Fruit fly (Drosophila melanogaster) whole organism, embryonic: ENCODE data around the gene CG32590.

ENCODE experiments used
- Abd-B ChIP-seq: fragments of 200-800 bp; sonication (Bioruptor generic); optimal IDR thresholded peaks from 2 replicates; lab custom pipeline; 2018; ENCODE audit warnings: missing biosample characterization, mild to moderate bottlenecking, missing genetic modification characterization, moderate library complexity
- CG10267 ChIP-seq: fragments of 200-800 bp; sonication (Bioruptor generic); optimal IDR thresholded peaks from 2 replicates; lab custom pipeline; 2018; ENCODE audit warnings: missing biosample characterization, mild to moderate bottlenecking, missing genetic modification characterization, moderate library complexity
- CG10565 ChIP-seq: fragments of 200-800 bp; sonication (Bioruptor generic); optimal IDR thresholded peaks from 3 replicates; lab custom pipeline; 2016; ENCODE audit warnings: missing biosample characterization, mild to moderate bottlenecking, missing genetic modification characterization
- CG13287 ChIP-seq: fragments of 200-800 bp; sonication (Bioruptor generic); IDR thresholded peaks from 2 replicates; pipeline ENCODE4 v1.3.6; 2022; ENCODE audit warnings: missing biosample characterization, missing genetic modification characterization; ENCODE audit not compliant: partially characterized antibody
- CG14667 ChIP-seq: fragments of 200-800 bp; sonication (Bioruptor generic); IDR thresholded peaks from 2 replicates; pipeline ENCODE4 v1.3.6; 2022; ENCODE audit warnings: missing biosample characterization, missing genetic modification characterization
- CG15514 ChIP-seq: fragments of 200-800 bp; sonication (Bioruptor generic); optimal IDR thresholded peaks from 3 replicates; lab custom pipeline; 2017; ENCODE audit warnings: missing biosample characterization, missing genetic modification characterization, mild to moderate bottlenecking, moderate library complexity, missing genetic modification reagents
- CG1603 ChIP-seq: fragments of 200-800 bp; sonication (Bioruptor generic); optimal IDR thresholded peaks from 2 replicates; lab custom pipeline; 2019; ENCODE audit warnings: missing biosample characterization, mild to moderate bottlenecking, missing genetic modification characterization, moderate library complexity
- CG17359 ChIP-seq: fragments of 200-800 bp; sonication (Bioruptor generic); optimal IDR thresholded peaks from 3 replicates; lab custom pipeline; 2018; ENCODE audit warnings: missing biosample characterization, mild to moderate bottlenecking, missing genetic modification characterization, moderate library complexity
- CG17829 ChIP-seq: fragments of 200-800 bp; optimal IDR thresholded peaks from 2 replicates; lab custom pipeline; 2019; ENCODE audit warnings: missing biosample characterization, mild to moderate bottlenecking, missing genetic modification characterization, moderate library complexity
- CG2875 ChIP-seq: fragments of 200-800 bp; sonication (Bioruptor generic); optimal IDR thresholded peaks from 2 replicates; lab custom pipeline; 2017; ENCODE audit warnings: missing biosample characterization, mild to moderate bottlenecking, missing genetic modification characterization, missing genetic modification reagents
- CG32772 ChIP-seq: fragments of 200-800 bp; sonication (Bioruptor generic); IDR thresholded peaks from 2 replicates; pipeline ENCODE4 v1.3.6; 2022; ENCODE audit warnings: missing biosample characterization, missing genetic modification characterization
- CG3726 ChIP-seq: fragments of 200-800 bp; sonication (Bioruptor generic); IDR thresholded peaks from 3 replicates; pipeline ENCODE4, ENCODE4 v1.3.6; 2022; ENCODE audit warnings: missing biosample characterization, missing genetic modification characterization
- CG3995 ChIP-seq: fragments of 200-800 bp; sonication (Bioruptor generic); optimal IDR thresholded peaks from 3 replicates; lab custom pipeline; 2016; ENCODE audit warnings: missing biosample characterization, missing genetic modification characterization
- CG6813 ChIP-seq: fragments of 200-800 bp; sonication (Bioruptor generic); optimal IDR thresholded peaks from 2 replicates; lab custom pipeline; 2017; ENCODE audit warnings: missing biosample characterization, missing genetic modification characterization, mild to moderate bottlenecking, moderate library complexity, missing genetic modification reagents
- CG7271 ChIP-seq: fragments of 200-800 bp; sonication (Bioruptor generic); optimal IDR thresholded peaks from 2 replicates; lab custom pipeline; 2018; ENCODE audit warnings: missing biosample characterization, mild to moderate bottlenecking, missing genetic modification characterization, moderate library complexity
- CG7556 ChIP-seq: fragments of 200-800 bp; sonication (Bioruptor generic); optimal IDR thresholded peaks from 2 replicates; lab custom pipeline; 2017; ENCODE audit warnings: missing biosample characterization, mild to moderate bottlenecking, missing genetic modification characterization
- CG7786 ChIP-seq: fragments of 200-800 bp; sonication (Bioruptor generic); optimal IDR thresholded peaks from 2 replicates; lab custom pipeline; 2016; ENCODE audit warnings: missing biosample characterization, missing genetic modification characterization
- CG8089 ChIP-seq: fragments of 200-800 bp; sonication (Bioruptor generic); optimal IDR thresholded peaks from 3 replicates; lab custom pipeline; 2016; ENCODE audit warnings: missing biosample characterization, missing genetic modification characterization
- CG8388 ChIP-seq: fragments of 200-800 bp; sonication (Bioruptor generic); optimal IDR thresholded peaks from 2 replicates; lab custom pipeline; 2019; ENCODE audit warnings: missing biosample characterization, mild to moderate bottlenecking, missing genetic modification characterization, moderate library complexity
- CG9609 ChIP-seq: fragments of 200-800 bp; sonication (Bioruptor generic); optimal IDR thresholded peaks from 3 replicates; lab custom pipeline; 2016; ENCODE audit warnings: missing biosample characterization, missing genetic modification characterization
- CG9817 ChIP-seq: fragments of 200-800 bp; sonication (Bioruptor generic); optimal IDR thresholded peaks from 2 replicates; lab custom pipeline; 2018; ENCODE audit warnings: missing biosample characterization, mild to moderate bottlenecking, missing genetic modification characterization, moderate library complexity
- Camta ChIP-seq: fragments of 200-800 bp; sonication (Bioruptor generic); optimal IDR thresholded peaks from 2 replicates; lab custom pipeline; 2016; ENCODE audit warnings: missing biosample characterization, missing genetic modification characterization
- Drgx ChIP-seq: fragments of 200-800 bp; sonication (Bioruptor generic); IDR thresholded peaks from 2 replicates; pipeline ENCODE4 v1.3.6; 2022; ENCODE audit warnings: missing biosample characterization, missing genetic modification characterization
- Hr78 ChIP-seq, 2 experiments: fragments of 200-800 bp in 1 of 2; fragments of >200 bp in 1 of 2; sonication (Bioruptor generic) in 1 of 2; optimal IDR thresholded peaks; 2 replicates each; lab custom pipeline; 2017 to 2019; ENCODE audit warnings: missing biosample characterization in 2 of 2, missing genetic modification characterization in 2 of 2, mild to moderate bottlenecking in 1 of 2, moderate library complexity in 1 of 2
- Hsf ChIP-seq: fragments of 200-800 bp; sonication (Bioruptor generic); optimal IDR thresholded peaks from 3 replicates; lab custom pipeline; 2016; ENCODE audit warnings: missing biosample characterization, missing genetic modification characterization
- Mes4 ChIP-seq: fragments of 200-800 bp; sonication (Bioruptor generic); optimal IDR thresholded peaks from 2 replicates; lab custom pipeline; 2016; ENCODE audit warnings: missing biosample characterization, missing genetic modification characterization
- Neu2 ChIP-seq: fragments of 200-800 bp; sonication (Bioruptor generic); optimal IDR thresholded peaks from 3 replicates; lab custom pipeline; 2016; ENCODE audit warnings: missing biosample characterization, missing genetic modification characterization, borderline replicate concordance
- Sin3A ChIP-seq: fragments of >200 bp; optimal IDR thresholded peaks from 2 replicates; lab custom pipeline; 2018
- Taf1 ChIP-seq: fragments of 200-800 bp; sonication (Bioruptor generic); IDR thresholded peaks from 2 replicates; pipeline ENCODE4 v1.3.6; 2022; ENCODE audit warnings: missing biosample characterization, missing genetic modification characterization
- cad ChIP-seq: fragments of >200 bp; optimal IDR thresholded peaks from 2 replicates; lab custom pipeline; 2017; ENCODE audit warnings: missing biosample characterization, missing genetic modification characterization
- chn ChIP-seq: fragments of 200-800 bp; sonication (Bioruptor generic); optimal IDR thresholded peaks from 2 replicates; lab custom pipeline; 2016; ENCODE audit warnings: missing biosample characterization, missing genetic modification characterization
- croc ChIP-seq: fragments of 200-800 bp; sonication (Bioruptor generic); conservative IDR thresholded peaks from 3 replicates; pipeline ENCODE4 v1.3.6; 2022; ENCODE audit warnings: missing biosample characterization, missing genetic modification characterization
- da ChIP-seq: fragments of 200-800 bp; sonication (Bioruptor generic); optimal IDR thresholded peaks from 2 replicates; lab custom pipeline; 2016; ENCODE audit warnings: missing biosample characterization, missing genetic modification characterization
- dysf ChIP-seq: fragments of 200-800 bp; sonication (Bioruptor generic); IDR thresholded peaks from 3 replicates; pipeline ENCODE4 v1.3.6; 2022; ENCODE audit warnings: missing biosample characterization, missing genetic modification characterization
- exex ChIP-seq: fragments of 200-800 bp; sonication (Bioruptor generic); optimal IDR thresholded peaks from 4 replicates; lab custom pipeline; 2018; ENCODE audit warnings: missing biosample characterization, mild to moderate bottlenecking, missing genetic modification characterization, moderate library complexity
- fd64A ChIP-seq: fragments of 200-800 bp; sonication (Bioruptor generic); optimal IDR thresholded peaks from 3 replicates; lab custom pipeline; 2018; ENCODE audit warnings: missing biosample characterization, mild to moderate bottlenecking, missing genetic modification characterization
- gem ChIP-seq: fragments of 200-800 bp; sonication (Bioruptor generic); optimal IDR thresholded peaks from 2 replicates; lab custom pipeline; 2019; ENCODE audit warnings: missing biosample characterization, mild to moderate bottlenecking, missing genetic modification characterization, moderate library complexity
- hkb ChIP-seq, 2 experiments: fragments of 200-800 bp in 1 of 2; fragments of >200 bp in 1 of 2; sonication (Bioruptor generic) in 1 of 2; IDR thresholded peaks in 1 of 2; optimal IDR thresholded peaks in 1 of 2; 2 replicates each; pipeline versions ENCODE4 v1.3.6 to Lab custom; 2017 to 2022; ENCODE audit warnings: missing biosample characterization in 1 of 2, missing genetic modification characterization in 1 of 2
- lola ChIP-seq, 3 experiments: fragments of >200 bp in 2 of 3; fragments of 200-800 bp in 1 of 3; sonication (Bioruptor generic) in 1 of 3; optimal IDR thresholded peaks; 2 replicates each; lab custom pipeline; 2017 to 2019; ENCODE audit warnings: missing biosample characterization in 3 of 3, missing genetic modification characterization in 3 of 3, mild to moderate bottlenecking in 1 of 3, moderate library complexity in 1 of 3
- luna ChIP-seq: fragments of 200-800 bp; sonication (Bioruptor generic); optimal IDR thresholded peaks from 2 replicates; lab custom pipeline; 2016; ENCODE audit warnings: missing biosample characterization, missing genetic modification characterization
- nerfin-1 ChIP-seq: fragments of 200-800 bp; sonication (Bioruptor generic); optimal IDR thresholded peaks from 3 replicates; lab custom pipeline; 2019; ENCODE audit warnings: missing biosample characterization, mild to moderate bottlenecking, missing genetic modification characterization, moderate library complexity
- nerfin-2 ChIP-seq: fragments of 200-800 bp; sonication (Bioruptor generic); IDR thresholded peaks from 2 replicates; pipeline ENCODE4 v1.3.6; 2022; ENCODE audit warnings: missing biosample characterization, missing genetic modification characterization; ENCODE audit not compliant: partially characterized antibody
- nmo ChIP-seq: fragments of 200-800 bp; sonication (Bioruptor generic); optimal IDR thresholded peaks from 2 replicates; lab custom pipeline; 2018; ENCODE audit warnings: missing biosample characterization, mild to moderate bottlenecking, missing genetic modification characterization, moderate library complexity
- run ChIP-seq: fragments of 200-800 bp; sonication (Bioruptor generic); optimal IDR thresholded peaks from 3 replicates; lab custom pipeline; 2018; ENCODE audit warnings: missing biosample characterization, mild to moderate bottlenecking, missing genetic modification characterization
- sens ChIP-seq: fragments of 200-800 bp; sonication (Bioruptor generic); peaks from one replicate; lab custom pipeline; 2016; ENCODE audit warnings: missing biosample characterization, missing genetic modification characterization
- yki ChIP-seq: fragments of >200 bp; optimal IDR thresholded peaks from 3 replicates; lab custom pipeline; 2018

The CG32590 gene

DNA sequence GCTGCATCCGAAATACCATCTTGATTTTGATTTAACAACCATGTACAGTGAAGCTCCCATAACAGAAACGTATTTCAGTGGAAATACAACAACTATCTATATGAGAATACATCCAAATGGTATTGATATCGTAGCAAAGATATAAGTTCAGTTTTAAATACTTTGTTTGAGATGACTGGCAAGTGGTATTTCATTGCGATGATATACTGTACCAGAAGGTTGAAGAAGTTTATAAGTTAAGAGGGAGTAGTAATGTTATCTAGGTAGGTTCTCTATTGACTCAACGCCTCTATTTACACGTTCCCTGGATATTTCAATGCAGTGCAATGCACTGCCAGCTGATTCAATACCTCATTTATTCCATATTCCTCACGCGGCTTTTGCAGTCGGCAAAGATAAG, 33.3 kb downstream of the CG32590 start (continued):
- TF ChIP-seq Abd-B (GFP tag; lab: Kevin White, UChicago) (no peak), dysf (GFP tag; lab: Robert Waterston, UW) (0 out of 3 replicates have a peak, but pooled peaks have one; percentile 9), CG7556 (GFP tag; lab: Kevin White, UChicago) (no peak), hkb (optimal IDR thresholded peaks at IDR 0.05; lab: Kevin White, UChicago) (no peak), hkb (GFP tag; IDR thresholded peaks at IDR 0.05; lab: Robert Waterston, UW) (0 out of 2 replicates have a peak, but pooled peaks have one; percentile 16), chn (GFP tag; lab: Kevin White, UChicago) (no peak), cad (GFP tag; lab: Kevin White, UChicago) (no peak), CG17359 (peak; percentile 18), CG8089 (no peak), run (tag; lab: Kevin White, UChicago) (no peak), lola (GFP tag; optimal IDR thresholded peaks at IDR 0.05; lab: Kevin White, UChicago) (peak in 1 of 3 experiments; percentile 11), luna (GFP tag; lab: Kevin White, UChicago) (no peak), CG3726 (GFP tag; lab: Robert Waterston, UW) (no peak), nerfin-1 (tag; lab: Kevin White, UChicago) (no peak), CG10565 (GFP tag; lab: Kevin White, UChicago) (no peak), Camta (GFP tag; lab: Kevin White, UChicago) (peak; percentile 8), CG3995 (GFP tag; lab: Kevin White, UChicago) (no peak), CG14667 (GFP tag; lab: Robert Waterston, UW) (0 out of 2 replicates have a peak, but pooled peaks have one; percentile 32), fd64A (GFP tag; lab: Kevin White, UChicago) (peak; percentile 13), CG10267 (tag; lab: Kevin White, UChicago) (no peak), Taf1 (GFP tag; lab: Robert Waterston, UW) (no peak), sens (GFP tag; lab: Kevin White, UChicago) (peak; percentile 90), CG8388 (no peak), CG13287 (GFP tag; lab: Robert Waterston, UW) (no peak), exex (tag; lab: Kevin White, UChicago) (no peak), Neu2 (GFP tag; lab: Kevin White, UChicago) (no peak), da (no peak), CG17829 (no peak), Sin3A (lab: Kevin White, UChicago) (no peak), CG7271 (tag; lab: Kevin White, UChicago) (no peak), CG15514 (no peak), nerfin-2 (GFP tag; lab: Robert Waterston, UW) (no peak), CG9817 (tag; lab: Kevin White, UChicago) (no peak), CG32772 (GFP tag; lab: Robert Waterston, UW) (no peak), Hr78 (GFP tag; optimal IDR thresholded peaks at IDR 0.05; lab: Kevin White, UChicago) (no peak), CG9609 (no peak), CG2875 (peak; percentile 24), Drgx (GFP tag; lab: Robert Waterston, UW) (0 out of 2 replicates have a peak, but pooled peaks have one; percentile 24), yki (lab: Kevin White, UChicago) (no peak), croc (no peak), nmo (GFP tag; lab: Kevin White, UChicago) (peak; percentile 35), CG7786 (GFP tag; lab: Kevin White, UChicago) (no peak), gem (tag; lab: Kevin White, UChicago) (peak; percentile 37), CG6813 (GFP tag; lab: Kevin White, UChicago) (no peak), Mes4 (GFP tag; lab: Kevin White, UChicago) (no peak), CG1603 (tag; lab: Kevin White, UChicago) (peak; percentile 48), Hsf (no peak)
- TF ChIP-seq, all 482 proteins: peak for 54
